Worm (Caenorhabditis elegans) whole organism, early embryonic: Measurements from ENCODE around the gene crm-1.

Experiments used
- F13C5.2 ChIP-seq: sonication (generic microtip); optimal IDR thresholded peaks from 2 replicates; lab custom pipeline; 2017; ENCODE audit warnings: mild to moderate bottlenecking, missing genetic modification characterization, inconsistent platforms, missing compliant biosample characterization
- flt-1 ChIP-seq: fragments of 200-800 bp; sonication (Bioruptor generic); IDR thresholded peaks from 2 replicates; pipeline ENCODE4 v1.3.6; 2022; ENCODE audit warnings: missing genetic modification characterization, missing compliant biosample characterization

- TF ChIP-seq flt-1 (GFP tag; lab: Robert Waterston, UW) (no peak), F13C5.2 (tag; lab: Kevin White, UChicago) (no peak)
These were observed 21.1 kb upstream of the crm-1 start, which contains the start of gene nol-56 for ce11 chrV:10352928-10353427.
